Worm (Caenorhabditis elegans) whole organism, late embryonic: Measurements from ENCODE around the gene C53A5.16.

Source experiments
- K02D7.2 ChIP-seq: sonication (generic microtip); optimal IDR thresholded peaks from 2 replicates; lab custom pipeline; 2017; ENCODE audit warnings: mild to moderate bottlenecking, missing genetic modification characterization, missing compliant biosample characterization
- ceh-45 ChIP-seq: fragments of 200-800 bp; sonication (Bioruptor generic); IDR thresholded peaks from 2 replicates; pipeline ENCODE4 v1.3.6; 2022; ENCODE audit warnings: missing genetic modification reagents, missing genetic modification characterization, missing compliant biosample characterization
- ceh-9 ChIP-seq: sonication (generic microtip); optimal IDR thresholded peaks from 2 replicates; lab custom pipeline; 2016; ENCODE audit warnings: mild to moderate bottlenecking, missing genetic modification characterization, inconsistent platforms, missing compliant biosample characterization
- elt-2 ChIP-seq: sonication (generic microtip); optimal IDR thresholded peaks from 2 replicates; lab custom pipeline; 2016; ENCODE audit warnings: missing genetic modification reagents, missing genetic modification characterization, missing compliant biosample characterization
- nfya-1 ChIP-seq: sonication (generic microtip); optimal IDR thresholded peaks from 2 replicates; lab custom pipeline; 2017; ENCODE audit warnings: missing genetic modification characterization, mild to moderate bottlenecking, missing compliant biosample characterization, antibody characterized with exemption, moderate library complexity
- nhr-11 ChIP-seq: fragments of 150-350 bp; optimal IDR thresholded peaks from 2 replicates; lab custom pipeline; 2014; ENCODE audit warnings: missing biosample characterization, missing genetic modification characterization
- sdc-2 ChIP-seq: sonication (generic microtip); optimal IDR thresholded peaks from 2 replicates; lab custom pipeline; 2016; ENCODE audit warnings: missing genotype, missing genetic modification characterization, missing compliant biosample characterization
- unc-55 ChIP-seq: sonication (generic microtip); optimal IDR thresholded peaks from 2 replicates; lab custom pipeline; 2017; ENCODE audit warnings: missing biosample characterization, missing genetic modification reagents, missing genetic modification characterization

ce11 chrV:14539355-14539754, 16.9 kb upstream of the C53A5.16 start:
- TF ChIP-seq nhr-11 (tag; lab: Kevin White, UChicago) (no peak), nfya-1 (tag; lab: Kevin White, UChicago) (no peak), K02D7.2 (tag; lab: Kevin White, UChicago) (no peak), elt-2 (tag; lab: Kevin White, UChicago) (no peak), ceh-9 (tag; lab: Kevin White, UChicago) (no peak), sdc-2 (tag; lab: Kevin White, UChicago) (no peak), ceh-45 (GFP tag; lab: Robert Waterston, UW) (no peak), unc-55 (GFP tag; lab: Kevin White, UChicago) (no peak)
